Worm (Caenorhabditis elegans) whole organism, L2 larva: Measurements from ENCODE around the gene irld-38.

Experiments used
- ama-1 ChIP-seq: fragments of 150-350 bp; optimal IDR thresholded peaks from 2 replicates; lab custom pipeline; 2018; ENCODE audit warnings: inconsistent platforms
- elt-1 ChIP-seq: fragments of 150-350 bp; optimal IDR thresholded peaks from 2 replicates; lab custom pipeline; 2014; ENCODE audit warnings: missing biosample characterization, missing genetic modification characterization
- fos-1 ChIP-seq: fragments of 150-350 bp; optimal IDR thresholded peaks from 2 replicates; lab custom pipeline; 2014; ENCODE audit warnings: missing biosample characterization, missing genetic modification characterization
- lsy-2 ChIP-seq, 2 experiments: fragments of 150-350 bp in 1 of 2; sonication (generic microtip) in 1 of 2; optimal IDR thresholded peaks; 2 replicates each; lab custom pipeline; 2014 to 2017; ENCODE audit warnings: missing biosample characterization in 2 of 2, missing genetic modification characterization in 2 of 2
- mdl-1 ChIP-seq, 2 experiments: fragments of 150-350 bp in 1 of 2; sonication (generic microtip) in 1 of 2; optimal IDR thresholded peaks; 2 replicates each; lab custom pipeline; 2017; ENCODE audit warnings: missing biosample characterization in 2 of 2, missing genetic modification characterization in 2 of 2
- nhr-10 ChIP-seq: sonication (generic microtip); optimal IDR thresholded peaks from 2 replicates; lab custom pipeline; 2017; ENCODE audit warnings: missing biosample characterization, missing genetic modification characterization
- nhr-11 ChIP-seq: fragments of 150-350 bp; optimal IDR thresholded peaks from 2 replicates; lab custom pipeline; 2014; ENCODE audit warnings: missing biosample characterization, missing genetic modification characterization
- nhr-23 ChIP-seq: fragments of 150-350 bp; optimal IDR thresholded peaks from 2 replicates; lab custom pipeline; 2014; ENCODE audit warnings: missing biosample characterization, missing genetic modification reagents, missing genetic modification characterization
- skn-1 ChIP-seq: sonication (generic microtip); optimal IDR thresholded peaks from 2 replicates; lab custom pipeline; 2017; ENCODE audit warnings: missing biosample characterization, missing genetic modification characterization
- unc-62 ChIP-seq: fragments of 150-350 bp; optimal IDR thresholded peaks from 2 replicates; lab custom pipeline; 2014; ENCODE audit warnings: missing biosample characterization, missing genetic modification reagents, missing genetic modification characterization

- TF ChIP-seq mdl-1 (tag; optimal IDR thresholded peaks at IDR 0.05; lab: Kevin White, UChicago) = no peak
- TF ChIP-seq skn-1 (tag; lab: Kevin White, UChicago) = no peak
- TF ChIP-seq nhr-11 = no peak
- TF ChIP-seq elt-1 (tag; lab: Kevin White, UChicago) = no peak
- TF ChIP-seq lsy-2 (tag; optimal IDR thresholded peaks at IDR 0.05; lab: Kevin White, UChicago) = no peak
- TF ChIP-seq fos-1 (tag; lab: Kevin White, UChicago) = no peak
- TF ChIP-seq unc-62 (GFP tag; lab: Kevin White, UChicago) = no peak
- no peak for TF ChIP-seq nhr-23 (tag; lab: Kevin White, UChicago)
- no peak for TF ChIP-seq ama-1 (lab: Kevin White, UChicago)
- TF ChIP-seq nhr-10 (tag; lab: Kevin White, UChicago) = no peak
Observed at ce11 chrV:3062078-3062477, 29.8 kb upstream of the irld-38 start, which contains the start of gene srt-15.
